Fruit fly (Drosophila melanogaster): ENCODE measurements around the gene Npc2c.

The Npc2c gene

DNA sequence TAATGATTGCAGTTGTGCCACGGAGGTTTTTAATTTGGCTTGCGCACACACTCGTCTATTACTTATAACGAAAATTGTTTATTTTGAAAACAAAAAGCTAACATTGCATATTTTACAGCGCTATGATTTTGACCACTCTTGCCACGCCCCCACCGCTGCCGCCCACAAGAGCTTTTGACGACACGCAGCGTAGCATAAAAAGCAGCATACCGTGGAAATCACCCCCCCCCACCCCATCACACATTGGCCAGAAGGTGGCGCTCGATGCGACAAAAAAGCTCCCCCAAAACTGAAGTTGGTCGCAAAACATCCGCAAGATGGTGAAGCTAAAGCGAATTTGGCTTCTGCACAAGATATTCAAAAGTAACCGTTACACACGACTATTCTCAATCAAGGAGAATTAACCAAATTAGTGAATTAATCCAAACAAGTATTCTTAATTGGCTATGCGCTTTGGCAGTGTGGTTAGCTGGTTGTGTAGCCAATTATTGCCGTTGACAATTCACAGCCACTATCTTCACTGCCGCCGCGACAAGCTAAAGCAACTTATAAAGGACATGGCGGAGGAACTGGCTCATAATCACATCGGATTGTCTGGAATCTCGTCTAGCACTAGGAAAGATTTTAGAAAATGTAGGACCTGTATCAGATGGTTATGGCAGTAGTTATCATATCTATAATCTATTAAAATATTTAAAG lies 40.6 kb downstream of the Npc2c start (continued):
- TF ChIP-seq dmrt99B (tag; optimal IDR thresholded peaks at IDR 0.05) (peak; percentile 1), B-H2 (GFP tag; optimal IDR thresholded peaks at IDR 0.05) (peak; percentile 81), pzg (GFP tag; optimal IDR thresholded peaks at IDR 0.05) (peak; percentile 42), zfh1 (GFP tag; IDR thresholded peaks at IDR 0.05) (0 out of 3 replicates have a peak, but pooled peaks have one; percentile 55), CG2202 (tag; optimal IDR thresholded peaks at IDR 0.05) (no peak), HmgD (GFP tag; optimal IDR thresholded peaks at IDR 0.05) (peak; percentile 27), CG4820 (GFP tag; optimal IDR thresholded peaks at IDR 0.05) (peak; percentile 8), ind (GFP tag; optimal IDR thresholded peaks at IDR 0.05) (peak; percentile 50), gsb (GFP tag; IDR thresholded peaks at IDR 0.05) (no peak), CoRest (tag; optimal IDR thresholded peaks at IDR 0.05) (peak; percentile 33), CG7963 (GFP tag; IDR thresholded peaks at IDR 0.05; ENCODE audit: partially characterized antibody) (no peak), Gug (GFP tag; IDR thresholded peaks at IDR 0.05) (peak; percentile 28; the same call in 1 of the 4 replicates), CG11456 (GFP tag; IDR thresholded peaks at IDR 0.05) (peak; percentile 83), Hsf (GFP tag; optimal IDR thresholded peaks at IDR 0.05) (no peak), sd (tag; optimal IDR thresholded peaks at IDR 0.05) (peak; percentile 66), CG14667 (GFP tag; IDR thresholded peaks at IDR 0.05) (no peak), CG18262 (tag; optimal IDR thresholded peaks at IDR 0.05) (peak; percentile 4), ash1 (GFP tag; optimal IDR thresholded peaks at IDR 0.05) (peak; percentile 1), otp (GFP tag; IDR thresholded peaks at IDR 0.05) (peak; percentile 51; the same call in 2 of the 3 replicates), Med (GFP tag) (peak; percentile 94), nom (GFP tag; optimal IDR thresholded peaks at IDR 0.05) (no peak), gro (GFP tag; optimal IDR thresholded peaks at IDR 0.05) (peak; percentile 60), pros (GFP tag; optimal IDR thresholded peaks at IDR 0.05) (no peak), btn (GFP tag; optimal IDR thresholded peaks at IDR 0.05) (peak; percentile 1), caup (GFP tag; optimal IDR thresholded peaks at IDR 0.05; ENCODE audit: severe bottlenecking) (peak; percentile 45), ftz-f1 (GFP tag; optimal IDR thresholded peaks at IDR 0.05) (peak; percentile 63), ATbp (GFP tag; optimal IDR thresholded peaks at IDR 0.05) (peak; percentile 47), bbx (GFP tag; IDR thresholded peaks at IDR 0.05; ENCODE audit: partially characterized antibody) (peak; percentile 35; the same call in 1 of the 2 replicates), CG2120 (GFP tag; optimal IDR thresholded peaks at IDR 0.05) (peak; percentile 10), jing (GFP tag; optimal IDR thresholded peaks at IDR 0.05) (no peak), PHDP (tag; optimal IDR thresholded peaks at IDR 0.05) (peak; percentile 6), nau (GFP tag; optimal IDR thresholded peaks at IDR 0.05) (peak; percentile 18), dimm (GFP tag; IDR thresholded peaks at IDR 0.05) (no peak), CG42726 (GFP tag; IDR thresholded peaks at IDR 0.05; ENCODE audit: partially characterized antibody) (peak; percentile 44; the same call in 1 of the 2 replicates), CG32772 (GFP tag; IDR thresholded peaks at IDR 0.05) (peak; percentile 32; the same call in 1 of the 2 replicates), ttk (GFP tag; IDR thresholded peaks at IDR 0.05) (0 out of 2 replicates have a peak, but pooled peaks have one; percentile 21), CG5245 (GFP tag; optimal IDR thresholded peaks at IDR 0.05) (peak; percentile 5), Ssrp (tag; optimal IDR thresholded peaks at IDR 0.05) (no peak), HLH3B (GFP tag; IDR thresholded peaks at IDR 0.05) (peak; percentile 65), pan (optimal IDR thresholded peaks at IDR 0.05) (no peak), pan (GFP tag; optimal IDR thresholded peaks at IDR 0.05 in 1 of 2, IDR thresholded peaks at IDR 0.05 in 1 of 2) (peak in 1 of 2 experiments; percentile 34), ac (GFP tag; optimal IDR thresholded peaks at IDR 0.05) (no peak), Kr (GFP tag; optimal IDR thresholded peaks at IDR 0.05) (no peak), Dbx (GFP tag; IDR thresholded peaks at IDR 0.05) (peak; percentile 77; the same call in 2 of the 3 replicates), Hmr (GFP tag; optimal IDR thresholded peaks at IDR 0.05) (peak; percentile 81), Dp (GFP tag; optimal IDR thresholded peaks at IDR 0.05) (peak; percentile 36), MTF-1 (GFP tag; optimal IDR thresholded peaks at IDR 0.05; ENCODE audit: borderline replicate concordance) (peak; percentile 17), dpn (GFP tag; optimal IDR thresholded peaks at IDR 0.05) (peak in 1 of 2 experiments; percentile 44)

All from whole organism, embryonic.